Worm (Caenorhabditis elegans): ENCODE measurements around the gene dyf-18.

The dyf-18 gene

ce11 chrIV:11772119-11772518, 28.9 kb downstream of the dyf-18 start:
- TF ChIP-seq nhr-6 (tag; optimal IDR thresholded peaks at IDR 0.05) (no peak), lin-39 (tag; optimal IDR thresholded peaks at IDR 0.05) (no peak), gmeb-1 (tag; optimal IDR thresholded peaks at IDR 0.05) (no peak), unc-62 (GFP tag; optimal IDR thresholded peaks at IDR 0.05) (no peak)

- TF ChIP-seq sma-9 (GFP tag; optimal IDR thresholded peaks at IDR 0.05) = peak; percentile 17
- no peak for TF ChIP-seq sma-9 (tag; optimal IDR thresholded peaks at IDR 0.05)
- no peak for TF ChIP-seq gmeb-1 (tag; optimal IDR thresholded peaks at IDR 0.05)
- TF ChIP-seq fos-1 (tag; optimal IDR thresholded peaks at IDR 0.05) = peak; percentile 66
- TF ChIP-seq nhr-12 (tag; optimal IDR thresholded peaks at IDR 0.05) = no peak
- peak; percentile 15 for TF ChIP-seq crh-2 (tag; optimal IDR thresholded peaks at IDR 0.05)
Observed at ce11 chrIV:11771064-11771463, 29.9 kb downstream of the dyf-18 start.

- no peak for TF ChIP-seq lsy-2 (tag; optimal IDR thresholded peaks at IDR 0.05)
- peak; percentile 31 for TF ChIP-seq sma-9 (GFP tag; optimal IDR thresholded peaks at IDR 0.05)
- TF ChIP-seq sma-9 (tag; optimal IDR thresholded peaks at IDR 0.05) = no peak
Observed at ce11 chrIV:11769769-11770168, 31.2 kb downstream of the dyf-18 start.

- TF ChIP-seq egl-27 (tag; optimal IDR thresholded peaks at IDR 0.05) = peak; percentile 37
- peak; percentile 56 for TF ChIP-seq crh-2 (tag; optimal IDR thresholded peaks at IDR 0.05)
- peak; percentile 64 for TF ChIP-seq sma-9 (GFP tag; optimal IDR thresholded peaks at IDR 0.05)
- no peak for TF ChIP-seq sma-9 (tag; optimal IDR thresholded peaks at IDR 0.05)
- TF ChIP-seq nhr-129 (tag; optimal IDR thresholded peaks at IDR 0.05) = peak; percentile 57
- peak; percentile 72 for TF ChIP-seq zag-1 (tag; optimal IDR thresholded peaks at IDR 0.05)
- peak; percentile 55 for TF ChIP-seq F13H6.1 (tag; optimal IDR thresholded peaks at IDR 0.05)
- no peak for TF ChIP-seq blmp-1 (tag; optimal IDR thresholded peaks at IDR 0.05; ENCODE audit: insufficient read depth)
- TF ChIP-seq unc-55 (GFP tag; optimal IDR thresholded peaks at IDR 0.05) = peak; percentile 60
- TF ChIP-seq lsy-2 (tag; optimal IDR thresholded peaks at IDR 0.05) = peak; percentile 16 to 65
- no peak for TF ChIP-seq ztf-4 (tag; optimal IDR thresholded peaks at IDR 0.05)
- TF ChIP-seq mdl-1 (tag; optimal IDR thresholded peaks at IDR 0.05) = peak in 1 of 2 experiments; percentile 77
- peak; percentile 70 for TF ChIP-seq lin-11 (tag; optimal IDR thresholded peaks at IDR 0.05)
- peak; percentile 75 for TF ChIP-seq C34F6.9 (tag; optimal IDR thresholded peaks at IDR 0.05)
- TF ChIP-seq sma-3 (GFP tag; optimal IDR thresholded peaks at IDR 0.05) = no peak
Observed at ce11 chrIV:11765507-11765906, 35.5 kb downstream of the dyf-18 start.

ce11 chrIV:11760700-11761459, 40.1 kb downstream of the dyf-18 start, which contains the start of gene T12A7.2:
T12A7.2 (minus strand) TSS chrIV:11761111.
- TF ChIP-seq ama-1 (optimal IDR thresholded peaks at IDR 0.05) (no peak), nhr-11 (tag; optimal IDR thresholded peaks at IDR 0.05) (no peak), nhr-25 (tag; optimal IDR thresholded peaks at IDR 0.05) (no peak), F13H6.1 (tag; optimal IDR thresholded peaks at IDR 0.05) (peak; percentile 36), crh-2 (tag; optimal IDR thresholded peaks at IDR 0.05) (no peak), fos-1 (tag; optimal IDR thresholded peaks at IDR 0.05) (no peak), ztf-4 (tag; optimal IDR thresholded peaks at IDR 0.05) (no peak), C34F6.9 (tag; optimal IDR thresholded peaks at IDR 0.05) (no peak), ZK546.5 (tag; optimal IDR thresholded peaks at IDR 0.05) (no peak), zag-1 (tag; optimal IDR thresholded peaks at IDR 0.05) (no peak), ztf-11 (tag; optimal IDR thresholded peaks at IDR 0.05) (no peak), snpc-4 (tag; optimal IDR thresholded peaks at IDR 0.05) (no peak), mdl-1 (tag; optimal IDR thresholded peaks at IDR 0.05) (no peak), unc-62 (GFP tag; optimal IDR thresholded peaks at IDR 0.05) (no peak), unc-55 (GFP tag; optimal IDR thresholded peaks at IDR 0.05) (peak; percentile 54), sma-9 (GFP tag; optimal IDR thresholded peaks at IDR 0.05) (peak; percentile 35), sma-9 (tag; optimal IDR thresholded peaks at IDR 0.05) (no peak), elt-3 (tag; optimal IDR thresholded peaks at IDR 0.05) (no peak), R02D3.7 (tag; optimal IDR thresholded peaks at IDR 0.05) (no peak), aly-2 (tag; optimal IDR thresholded peaks at IDR 0.05) (no peak)

- TF ChIP-seq lsy-2 (tag; optimal IDR thresholded peaks at IDR 0.05) = peak in 1 of 2 experiments; percentile 49
- TF ChIP-seq unc-55 (GFP tag; optimal IDR thresholded peaks at IDR 0.05) = peak; percentile 10
- no peak for TF ChIP-seq ztf-4 (tag; optimal IDR thresholded peaks at IDR 0.05)
- peak; percentile 8 for TF ChIP-seq nhr-6 (tag; optimal IDR thresholded peaks at IDR 0.05)
- no peak for TF ChIP-seq gmeb-1 (tag; optimal IDR thresholded peaks at IDR 0.05)
- TF ChIP-seq crh-2 (tag; optimal IDR thresholded peaks at IDR 0.05) = peak; percentile 29
- peak; percentile 15 for TF ChIP-seq C34F6.9 (tag; optimal IDR thresholded peaks at IDR 0.05)
Observed at ce11 chrIV:11759852-11760251, 41.1 kb downstream of the dyf-18 start.
